Worm (Caenorhabditis elegans): Measurements from ENCODE around the gene B0393.5.
A peak's percentile ranks its signal among the peaks of the same experiment; 100 is the strongest.

DNA sequence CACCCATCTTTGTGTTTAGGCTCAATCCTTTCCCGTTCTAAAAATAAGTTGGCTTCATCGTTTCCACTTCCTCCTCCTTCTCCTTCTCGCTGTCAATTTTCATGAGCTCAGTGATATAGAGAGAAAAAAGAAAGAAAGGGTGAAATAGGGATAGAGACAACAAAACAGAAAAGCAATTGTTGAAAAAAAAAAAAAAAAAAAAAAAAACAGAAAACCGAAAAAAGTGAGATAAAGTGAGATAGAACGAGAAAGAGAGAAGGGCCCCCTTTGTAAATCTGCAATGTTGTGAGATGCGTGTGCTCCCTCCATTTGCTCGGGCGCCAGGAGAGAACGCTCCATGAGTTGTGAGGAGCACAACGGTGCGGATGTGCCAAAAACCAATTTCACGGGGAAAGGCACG lies 41.7 kb upstream of the B0393.5 start:
- no peak for TF ChIP-seq ztf-23 (GFP tag; IDR thresholded peaks at IDR 0.05)
- 0 out of 2 replicates have a peak, but pooled peaks have one; percentile 44 for TF ChIP-seq flt-1 (GFP tag; IDR thresholded peaks at IDR 0.05)
